Fruit fly (Drosophila melanogaster) whole organism, embryonic: ENCODE data around the gene eIF4E5.

ENCODE experiments used
- Atf6 ChIP-seq: fragments of 200-800 bp; sonication (Bioruptor generic); IDR thresholded peaks from 2 replicates; pipeline ENCODE4 v1.3.6; 2022; ENCODE audit warnings: missing biosample characterization, missing genetic modification characterization
- CG11093 ChIP-seq: fragments of 200-800 bp; sonication (Bioruptor generic); IDR thresholded peaks from 3 replicates; pipeline ENCODE4 v1.3.6; 2022; ENCODE audit warnings: missing biosample characterization, missing genetic modification characterization
- CG11504 ChIP-seq: fragments of 200-800 bp; sonication (Bioruptor generic); optimal IDR thresholded peaks from 3 replicates; lab custom pipeline; 2019; ENCODE audit warnings: missing biosample characterization, mild to moderate bottlenecking, missing genetic modification characterization, moderate library complexity
- CG11695 ChIP-seq: fragments of 200-800 bp; sonication (Bioruptor generic); IDR thresholded peaks from 3 replicates; pipeline ENCODE4 v1.3.6; 2022; ENCODE audit warnings: missing biosample characterization, missing genetic modification characterization
- CG11723 ChIP-seq: fragments of 200-800 bp; sonication (Bioruptor generic); optimal IDR thresholded peaks from 2 replicates; lab custom pipeline; 2017; ENCODE audit warnings: missing biosample characterization, mild to moderate bottlenecking, missing genetic modification characterization
- CG12942 ChIP-seq: fragments of 200-800 bp; sonication (Bioruptor generic); optimal IDR thresholded peaks from 3 replicates; lab custom pipeline; 2016; ENCODE audit warnings: missing biosample characterization, missing genetic modification characterization
- CG14050 ChIP-seq: fragments of 200-800 bp; sonication (Bioruptor generic); IDR thresholded peaks from 3 replicates; pipeline ENCODE4 v1.3.6; 2022; ENCODE audit warnings: missing biosample characterization, missing genetic modification characterization
- CG15269 ChIP-seq: fragments of 200-800 bp; sonication (Bioruptor generic); optimal IDR thresholded peaks from 2 replicates; lab custom pipeline; 2018; ENCODE audit warnings: missing biosample characterization, mild to moderate bottlenecking, missing genetic modification characterization, moderate library complexity
- CG16815 ChIP-seq: fragments of 200-800 bp; sonication (Bioruptor generic); optimal IDR thresholded peaks from 3 replicates; lab custom pipeline; 2017; ENCODE audit warnings: missing biosample characterization, mild to moderate bottlenecking, missing genetic modification characterization
- CG17385 ChIP-seq: fragments of 200-800 bp; sonication (Bioruptor generic); optimal IDR thresholded peaks from 3 replicates; lab custom pipeline; 2018; ENCODE audit warnings: missing biosample characterization, mild to moderate bottlenecking, missing genetic modification characterization
- CG1792 ChIP-seq: fragments of 200-800 bp; sonication (Bioruptor generic); optimal IDR thresholded peaks from 2 replicates; lab custom pipeline; 2016; ENCODE audit warnings: missing biosample characterization, missing genetic modification characterization
- CG2199 ChIP-seq: fragments of 200-800 bp; sonication (Bioruptor generic); IDR thresholded peaks from 3 replicates; pipeline ENCODE4 v1.3.6; 2022; ENCODE audit warnings: missing biosample characterization, missing genetic modification characterization
- CG30431 ChIP-seq: fragments of 200-800 bp; sonication (Bioruptor generic); optimal IDR thresholded peaks from 2 replicates; lab custom pipeline; 2017; ENCODE audit warnings: missing biosample characterization, missing genetic modification characterization
- CG31388 ChIP-seq: fragments of 200-800 bp; sonication (Bioruptor generic); optimal IDR thresholded peaks from 2 replicates; lab custom pipeline; 2016; ENCODE audit warnings: missing biosample characterization, missing genetic modification characterization
- CG32767 ChIP-seq: fragments of 200-800 bp; sonication (Bioruptor generic); IDR thresholded peaks from 2 replicates; pipeline ENCODE4 v1.3.6; 2022; ENCODE audit warnings: missing biosample characterization, missing genetic modification characterization
- CG34422 ChIP-seq: fragments of 200-800 bp; sonication (Bioruptor generic); IDR thresholded peaks from 3 replicates; pipeline ENCODE4 v1.3.6; 2022; ENCODE audit warnings: missing biosample characterization, missing genetic modification characterization
- CG3847 ChIP-seq: fragments of 200-800 bp; sonication (Bioruptor generic); IDR thresholded peaks from 2 replicates; pipeline ENCODE4 v1.3.6; 2022; ENCODE audit warnings: missing biosample characterization, missing genetic modification characterization
- CG43689 ChIP-seq: fragments of 200-800 bp; sonication (Bioruptor generic); IDR thresholded peaks from 2 replicates; pipeline ENCODE4 v1.3.6; 2022; ENCODE audit warnings: missing biosample characterization, missing genetic modification characterization
- CG7786 ChIP-seq: fragments of 200-800 bp; sonication (Bioruptor generic); optimal IDR thresholded peaks from 2 replicates; lab custom pipeline; 2016; ENCODE audit warnings: missing biosample characterization, missing genetic modification characterization
- CG8290 ChIP-seq, 3 experiments: fragments of 200-800 bp; sonication (Bioruptor generic); optimal IDR thresholded peaks; 2 replicates each; lab custom pipeline; 2016 to 2019; ENCODE audit warnings: missing biosample characterization in 3 of 3, missing genetic modification characterization in 3 of 3, mild to moderate bottlenecking in 2 of 3, moderate library complexity in 1 of 3
- CG9609 ChIP-seq: fragments of 200-800 bp; sonication (Bioruptor generic); optimal IDR thresholded peaks from 3 replicates; lab custom pipeline; 2016; ENCODE audit warnings: missing biosample characterization, missing genetic modification characterization
- CHES-1-like ChIP-seq: fragments of 200-800 bp; sonication (Bioruptor generic); optimal IDR thresholded peaks from 2 replicates; lab custom pipeline; 2016; ENCODE audit warnings: missing biosample characterization, missing genetic modification characterization
- D19A ChIP-seq: fragments of 200-800 bp; optimal IDR thresholded peaks from 3 replicates; lab custom pipeline; 2019; ENCODE audit warnings: missing biosample characterization, mild to moderate bottlenecking, missing genetic modification characterization, moderate library complexity
- Lpt ChIP-seq: fragments of >200 bp; optimal IDR thresholded peaks from 2 replicates; lab custom pipeline; 2018; ENCODE audit warnings: missing biosample characterization, missing genetic modification characterization
- Max ChIP-seq: fragments of 200-800 bp; sonication (Bioruptor generic); optimal IDR thresholded peaks from 2 replicates; lab custom pipeline; 2016; ENCODE audit warnings: missing biosample characterization, mild to moderate bottlenecking, missing genetic modification characterization
- Meics ChIP-seq: fragments of 200-800 bp; sonication (Bioruptor generic); optimal IDR thresholded peaks from 2 replicates; lab custom pipeline; 2017; ENCODE audit warnings: missing biosample characterization, mild to moderate bottlenecking, missing genetic modification characterization
- Nf-YA ChIP-seq: fragments of 200-800 bp; sonication (Bioruptor generic); IDR thresholded peaks from 2 replicates; pipeline ENCODE4 v1.3.6; 2022; ENCODE audit warnings: missing biosample characterization, missing genetic modification characterization
- Optix ChIP-seq: fragments of 200-800 bp; sonication (Bioruptor generic); IDR thresholded peaks from 3 replicates; pipeline ENCODE4 v1.3.6; 2022; ENCODE audit warnings: missing biosample characterization, missing genetic modification characterization
- Stat92E ChIP-seq, 3 experiments: fragments of >200 bp in 2 of 3; fragments of 200-800 bp in 1 of 3; sonication (Bioruptor generic) in 1 of 3; optimal IDR thresholded peaks; 2 replicates each; lab custom pipeline; 2017 to 2019; ENCODE audit warnings: missing biosample characterization in 3 of 3, missing genetic modification characterization in 3 of 3, mild to moderate bottlenecking in 1 of 3, moderate library complexity in 1 of 3
- amos ChIP-seq: fragments of 200-800 bp; sonication (Bioruptor generic); IDR thresholded peaks from 2 replicates; pipeline ENCODE4 v1.3.6; 2022; ENCODE audit warnings: missing biosample characterization, missing genetic modification characterization; ENCODE audit not compliant: partially characterized antibody
- bsh ChIP-seq, 2 experiments: fragments of 200-800 bp; sonication (Bioruptor generic); optimal IDR thresholded peaks; 2 replicates each; lab custom pipeline; 2017 to 2018; ENCODE audit warnings: mild to moderate bottlenecking in 2 of 2, missing biosample characterization in 2 of 2, missing genetic modification characterization in 2 of 2, moderate library complexity in 1 of 2
- cg ChIP-seq: fragments of 200-800 bp; sonication (Bioruptor generic); optimal IDR thresholded peaks from 3 replicates; lab custom pipeline; 2019; ENCODE audit warnings: missing biosample characterization, mild to moderate bottlenecking, missing genetic modification characterization, moderate library complexity
- ci ChIP-seq: fragments of 200-800 bp; sonication (Bioruptor generic); IDR thresholded peaks from 3 replicates; pipeline ENCODE4 v1.3.6; 2022; ENCODE audit warnings: missing biosample characterization, missing genetic modification characterization
- dati ChIP-seq: fragments of 200-800 bp; sonication (Bioruptor generic); IDR thresholded peaks from 2 replicates; pipeline ENCODE4 v1.3.6; 2022; ENCODE audit warnings: missing biosample characterization, missing genetic modification characterization
- disco-r ChIP-seq: fragments of 200-800 bp; sonication (Bioruptor generic); optimal IDR thresholded peaks from 2 replicates; lab custom pipeline; 2016; ENCODE audit warnings: missing biosample characterization, missing genetic modification characterization
- dysf ChIP-seq: fragments of 200-800 bp; sonication (Bioruptor generic); IDR thresholded peaks from 3 replicates; pipeline ENCODE4 v1.3.6; 2022; ENCODE audit warnings: missing biosample characterization, missing genetic modification characterization
- hb ChIP-seq: fragments of 200-800 bp; sonication (Bioruptor generic); IDR thresholded peaks from 3 replicates; pipeline ENCODE4 v1.3.6; 2022; ENCODE audit warnings: missing biosample characterization, missing genetic modification characterization; ENCODE audit not compliant: partially characterized antibody
- ind ChIP-seq: fragments of 200-800 bp; sonication (Bioruptor generic); optimal IDR thresholded peaks from 3 replicates; lab custom pipeline; 2016; ENCODE audit warnings: missing biosample characterization, missing genetic modification characterization
- lab ChIP-seq: fragments of 200-800 bp; sonication (Bioruptor generic); optimal IDR thresholded peaks from 3 replicates; lab custom pipeline; 2017; ENCODE audit warnings: missing biosample characterization, missing genetic modification characterization, mild to moderate bottlenecking, moderate library complexity, missing genetic modification reagents
- lilli ChIP-seq: fragments of 200-800 bp; sonication (Bioruptor generic); optimal IDR thresholded peaks from 3 replicates; lab custom pipeline; 2016; ENCODE audit warnings: missing biosample characterization, missing genetic modification characterization
- lov ChIP-seq, 2 experiments: fragments of 200-800 bp in 1 of 2; fragments of >200 bp in 1 of 2; sonication (Bioruptor generic) in 1 of 2; IDR thresholded peaks in 1 of 2; optimal IDR thresholded peaks in 1 of 2; 2 replicates in 1 of 2; 3 replicates in 1 of 2; pipeline versions ENCODE4 v1.3.6 to Lab custom; 2017 to 2022; ENCODE audit warnings: missing biosample characterization in 1 of 2, missing genetic modification characterization in 1 of 2
- p53 ChIP-seq: fragments of 200-800 bp; sonication (Bioruptor generic); optimal IDR thresholded peaks from 2 replicates; lab custom pipeline; 2016; ENCODE audit warnings: missing biosample characterization, missing genetic modification characterization
- phol ChIP-seq: fragments of 200-800 bp; sonication (Bioruptor generic); optimal IDR thresholded peaks from 3 replicates; lab custom pipeline; 2018; ENCODE audit warnings: missing biosample characterization, mild to moderate bottlenecking, missing genetic modification characterization, moderate library complexity
- repo ChIP-seq: fragments of 200-800 bp; sonication (Bioruptor generic); optimal IDR thresholded peaks from 2 replicates; lab custom pipeline; 2016; ENCODE audit warnings: missing biosample characterization, missing genetic modification characterization
- rib ChIP-seq: fragments of 200-800 bp; sonication (Bioruptor generic); IDR thresholded peaks from 2 replicates; pipeline ENCODE4 v1.3.6; 2022; ENCODE audit warnings: missing biosample characterization, missing genetic modification characterization
- run ChIP-seq: fragments of 200-800 bp; sonication (Bioruptor generic); optimal IDR thresholded peaks from 3 replicates; lab custom pipeline; 2018; ENCODE audit warnings: missing biosample characterization, mild to moderate bottlenecking, missing genetic modification characterization
- schlank ChIP-seq: fragments of 200-800 bp; sonication (Bioruptor generic); optimal IDR thresholded peaks from 2 replicates; lab custom pipeline; 2018; ENCODE audit warnings: missing biosample characterization, mild to moderate bottlenecking, missing genetic modification characterization
- scrt ChIP-seq: fragments of 200-800 bp; sonication (Bioruptor generic); optimal IDR thresholded peaks from 2 replicates; lab custom pipeline; 2018; ENCODE audit warnings: missing biosample characterization, mild to moderate bottlenecking, missing genetic modification characterization, moderate library complexity
- slou ChIP-seq: fragments of 200-800 bp; sonication (Bioruptor generic); optimal IDR thresholded peaks from 3 replicates; lab custom pipeline; 2016; ENCODE audit warnings: missing biosample characterization, missing genetic modification characterization
- trh ChIP-seq: fragments of 200-800 bp; sonication (Bioruptor generic); optimal IDR thresholded peaks from 2 replicates; lab custom pipeline; 2016; ENCODE audit warnings: missing biosample characterization, missing genetic modification characterization

Gene eIF4E5

dm6 chr3L:7866558-7866957 is 28.1 kb upstream of the eIF4E5 start (continued):
- peak; percentile 12 for TF ChIP-seq phol
- peak; percentile 11 for TF ChIP-seq schlank (tag; lab: Kevin White, UChicago)
- peak; percentile 62; the same call in 2 of the 3 replicates for TF ChIP-seq dysf (GFP tag; lab: Robert Waterston, UW)
- TF ChIP-seq CG16815 (GFP tag; lab: Kevin White, UChicago) = peak; percentile 8
- peak; percentile 31; the same call in 2 of the 3 replicates for TF ChIP-seq CG14050 (GFP tag; lab: Robert Waterston, UW)
- no peak for TF ChIP-seq Lpt
- peak; percentile 7 for TF ChIP-seq CG17385 (GFP tag; lab: Kevin White, UChicago)
- no peak for TF ChIP-seq CG8290 (GFP tag; optimal IDR thresholded peaks at IDR 0.05; lab: Kevin White, UChicago)
- peak in 1 of 2 experiments; percentile 31 for TF ChIP-seq CG8290 (tag; optimal IDR thresholded peaks at IDR 0.05; lab: Kevin White, UChicago)
- peak; percentile 37 for TF ChIP-seq CG15269 (tag; lab: Kevin White, UChicago)
- no peak for TF ChIP-seq CG7786 (GFP tag; lab: Kevin White, UChicago)
- TF ChIP-seq CG9609 (GFP tag; lab: Kevin White, UChicago) = no peak
- no peak for TF ChIP-seq CHES-1-like
- peak; percentile 17; the same call in 1 of the 3 replicates for TF ChIP-seq CG11093 (GFP tag; lab: Robert Waterston, UW)
- TF ChIP-seq ind = peak; percentile 40
- TF ChIP-seq Stat92E (GFP tag; optimal IDR thresholded peaks at IDR 0.05; lab: Kevin White, UChicago) = no peak
- TF ChIP-seq dati (GFP tag; lab: Robert Waterston, UW) = no peak
- peak; percentile 35 for TF ChIP-seq CG11723 (GFP tag; lab: Kevin White, UChicago)
- no peak for TF ChIP-seq CG31388 (GFP tag; lab: Kevin White, UChicago)
- no peak for TF ChIP-seq amos (GFP tag; lab: Robert Waterston, UW)
- peak; percentile 1 for TF ChIP-seq CG12942
- no peak for TF ChIP-seq hb (GFP tag; lab: Robert Waterston, UW)
- TF ChIP-seq CG11695 (GFP tag; lab: Robert Waterston, UW) = peak; percentile 43; the same call in 1 of the 3 replicates
- TF ChIP-seq repo (GFP tag; lab: Kevin White, UChicago) = no peak
- TF ChIP-seq CG11504 (tag; lab: Kevin White, UChicago) = peak; percentile 21
- no peak for TF ChIP-seq disco-r (GFP tag; lab: Kevin White, UChicago)
- no peak; the same call in 1 of the 2 replicates for TF ChIP-seq rib (GFP tag; lab: Robert Waterston, UW)
- peak; percentile 4; the same call in 1 of the 2 replicates for TF ChIP-seq CG3847 (GFP tag; lab: Robert Waterston, UW)
- TF ChIP-seq D19A (tag; lab: Kevin White, UChicago) = peak; percentile 8
- TF ChIP-seq cg (GFP tag; lab: Kevin White, UChicago) = no peak
- TF ChIP-seq lab (GFP tag; lab: Kevin White, UChicago) = peak; percentile 77
- TF ChIP-seq CG43689 (GFP tag; lab: Robert Waterston, UW) = no peak
- TF ChIP-seq Max (GFP tag; lab: Kevin White, UChicago) = no peak
- TF ChIP-seq scrt (GFP tag; lab: Kevin White, UChicago) = peak; percentile 41
- TF ChIP-seq CG1792 (GFP tag; lab: Kevin White, UChicago) = no peak
- no peak for TF ChIP-seq ci
- no peak for TF ChIP-seq lov (optimal IDR thresholded peaks at IDR 0.05; lab: Kevin White, UChicago)
- TF ChIP-seq lov (GFP tag; IDR thresholded peaks at IDR 0.05; lab: Robert Waterston, UW) = no peak
- TF ChIP-seq slou (GFP tag; lab: Kevin White, UChicago) = no peak
- no peak for TF ChIP-seq p53 (GFP tag; lab: Kevin White, UChicago)
- TF ChIP-seq bsh (GFP tag; optimal IDR thresholded peaks at IDR 0.05; lab: Kevin White, UChicago) = no peak
- peak; percentile 60 for TF ChIP-seq Atf6 (GFP tag; lab: Robert Waterston, UW)
- TF ChIP-seq trh = no peak
- TF ChIP-seq Optix (GFP tag; lab: Robert Waterston, UW) = no peak; the same call in 2 of the 3 replicates
- TF ChIP-seq CG30431 (GFP tag; lab: Kevin White, UChicago) = no peak
- TF ChIP-seq Meics (GFP tag; lab: Kevin White, UChicago) = peak; percentile 72
- TF ChIP-seq CG32767 (GFP tag; lab: Robert Waterston, UW) = no peak
- TF ChIP-seq run = no peak
- no peak for TF ChIP-seq Nf-YA (GFP tag; lab: Robert Waterston, UW)
- peak; percentile 26 for TF ChIP-seq lilli (GFP tag; lab: Kevin White, UChicago)
- no peak for TF ChIP-seq CG2199 (GFP tag; lab: Robert Waterston, UW)
- TF ChIP-seq CG34422 (GFP tag; lab: Robert Waterston, UW) = 0 out of 3 replicates have a peak, but pooled peaks have one; percentile 15
